Worm (Caenorhabditis elegans) whole organism, early embryonic: ENCODE results near the gene srh-32.

Source experiments
- B0310.2 ChIP-seq: sonication (generic microtip); optimal IDR thresholded peaks from 2 replicates; lab custom pipeline; 2016; ENCODE audit warnings: mild to moderate bottlenecking, missing genetic modification characterization, missing compliant biosample characterization
- F13C5.2 ChIP-seq: sonication (generic microtip); optimal IDR thresholded peaks from 2 replicates; lab custom pipeline; 2017; ENCODE audit warnings: mild to moderate bottlenecking, missing genetic modification characterization, inconsistent platforms, missing compliant biosample characterization
- aly-1 ChIP-seq: sonication (generic microtip); optimal IDR thresholded peaks from 2 replicates; lab custom pipeline; 2016; ENCODE audit warnings: missing genetic modification characterization, missing compliant biosample characterization
- ama-1 ChIP-seq: fragments of 150-350 bp; optimal IDR thresholded peaks from 2 replicates; lab custom pipeline; 2014
- ceh-13 ChIP-seq: fragments of 200-800 bp; sonication (Bioruptor generic); optimal IDR thresholded peaks from 2 replicates; lab custom pipeline; 2018; ENCODE audit warnings: mild to moderate bottlenecking, missing genetic modification characterization, missing compliant biosample characterization
- ceh-36 ChIP-seq: sonication (generic microtip); optimal IDR thresholded peaks from 2 replicates; lab custom pipeline; 2016; ENCODE audit warnings: missing genetic modification characterization, inconsistent platforms, missing compliant biosample characterization
- ets-7 ChIP-seq: sonication (generic microtip); optimal IDR thresholded peaks from 2 replicates; lab custom pipeline; 2016; ENCODE audit warnings: missing genotype, missing genetic modification characterization, missing compliant biosample characterization
- flt-1 ChIP-seq: fragments of 200-800 bp; sonication (Bioruptor generic); IDR thresholded peaks from 2 replicates; pipeline ENCODE4 v1.3.6; 2022; ENCODE audit warnings: missing genetic modification characterization, missing compliant biosample characterization
- hmbx-1 ChIP-seq: sonication (generic microtip); optimal IDR thresholded peaks from 2 replicates; lab custom pipeline; 2016; ENCODE audit warnings: mild to moderate bottlenecking, missing genetic modification characterization, missing compliant biosample characterization
- hmg-4 ChIP-seq: fragments of 200-800 bp; sonication (Bioruptor generic); optimal IDR thresholded peaks from 2 replicates; lab custom pipeline; 2018; ENCODE audit warnings: mild to moderate bottlenecking, missing genetic modification characterization, missing compliant biosample characterization
- hnd-1 ChIP-seq: sonication (generic microtip); optimal IDR thresholded peaks from 2 replicates; lab custom pipeline; 2016; ENCODE audit warnings: missing genetic modification characterization, missing compliant biosample characterization
- pes-1 ChIP-seq: fragments of 200-800 bp; sonication (Bioruptor generic); IDR thresholded peaks from 2 replicates; pipeline ENCODE4 v1.3.6; 2022; ENCODE audit warnings: missing genetic modification reagents, missing genetic modification characterization, missing compliant biosample characterization
- scrt-1 ChIP-seq: fragments of 200-800 bp; sonication (Bioruptor generic); IDR thresholded peaks from 2 replicates; pipeline ENCODE4 v1.3.6; 2022; ENCODE audit warnings: missing genetic modification characterization, missing compliant biosample characterization
- sea-1 ChIP-seq: fragments of 200-800 bp; sonication (Bioruptor generic); conservative IDR thresholded peaks from 2 replicates; pipeline ENCODE4 v1.3.6; 2022; ENCODE audit warnings: missing genetic modification characterization, missing compliant biosample characterization
- tbx-11 ChIP-seq: fragments of 200-800 bp; sonication (Bioruptor generic); IDR thresholded peaks from 2 replicates; pipeline ENCODE4 v1.3.6; 2022; ENCODE audit warnings: missing genetic modification characterization, missing compliant biosample characterization
- tbx-37 ChIP-seq: fragments of 200-800 bp; sonication (Bioruptor generic); conservative IDR thresholded peaks from 2 replicates; pipeline ENCODE4 v1.3.6; 2022; ENCODE audit warnings: missing genetic modification reagents, missing genetic modification characterization, missing compliant biosample characterization
- tra-4 ChIP-seq: sonication (generic microtip); optimal IDR thresholded peaks from 2 replicates; lab custom pipeline; 2017; ENCODE audit warnings: missing genetic modification characterization, missing compliant biosample characterization

Gene srh-32

DNA sequence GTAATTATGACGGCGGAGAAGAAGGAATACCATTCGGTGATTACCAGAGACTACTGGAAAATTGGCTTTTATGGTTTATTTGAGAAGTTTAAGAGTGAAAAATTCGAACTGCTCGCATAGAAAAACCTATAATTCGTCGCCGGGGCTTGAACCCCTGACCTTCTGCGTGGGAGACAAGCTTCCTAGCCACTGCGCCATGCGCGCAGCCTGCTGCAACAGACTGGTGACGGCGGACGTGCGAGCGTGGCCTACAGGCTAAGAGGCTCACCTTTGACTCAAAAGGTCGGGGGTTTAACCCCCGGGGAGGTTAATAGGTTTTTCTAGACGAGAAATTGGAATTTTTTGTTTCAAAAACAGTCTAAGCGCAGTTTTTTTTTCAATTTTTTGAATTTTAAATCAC, 36.6 kb upstream of the srh-32 start:
- TF ChIP-seq sea-1 (GFP tag; lab: Robert Waterston, UW) (0 out of 2 replicates have a peak, but pooled peaks have one; percentile 25), pes-1 (GFP tag; lab: Robert Waterston, UW) (no peak)

DNA sequence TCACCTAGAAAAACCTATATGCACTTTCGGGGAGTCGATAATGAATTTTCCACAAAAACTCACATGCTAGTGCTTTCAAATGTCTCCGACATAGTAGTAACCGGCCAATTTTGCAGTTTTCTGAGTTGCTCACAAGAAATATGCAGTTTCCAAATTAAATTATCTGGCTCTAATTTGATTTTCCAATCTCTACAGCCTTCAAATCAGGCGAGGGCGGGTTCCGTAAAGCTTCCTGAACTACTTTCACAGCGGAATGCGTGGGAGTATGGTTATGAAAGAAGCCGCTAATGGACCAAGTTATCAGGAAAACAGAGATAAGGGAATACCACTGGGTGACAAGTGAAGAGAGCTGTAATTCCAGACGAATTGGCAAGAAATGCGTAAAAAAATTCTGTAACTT, 35.1 kb upstream of the srh-32 start, which contains the start of gene F59A1.11:
F59A1.11 (minus strand) TSS at position 101 of the 400 bp plus-strand sequence.
- no peak for TF ChIP-seq ets-7 (tag; lab: Kevin White, UChicago)

DNA sequence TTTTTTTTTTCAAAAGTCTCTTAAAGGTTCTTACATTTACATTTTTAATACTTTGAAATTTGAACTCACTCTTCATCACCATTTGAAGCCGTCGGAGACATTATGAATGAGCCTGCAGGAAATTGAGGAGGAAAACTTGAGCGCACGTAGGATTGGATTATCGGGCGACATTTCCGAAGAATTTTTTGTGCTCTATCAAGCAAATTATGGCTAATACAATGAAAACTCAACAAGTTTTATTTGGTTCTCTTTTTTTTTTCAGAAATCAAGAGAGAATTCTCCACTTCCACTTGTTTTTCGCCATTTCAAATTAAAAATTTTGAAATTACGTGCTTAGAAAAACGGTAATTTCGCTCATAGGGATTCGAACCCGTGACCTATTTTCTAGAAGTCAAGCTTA, 33.3 kb upstream of the srh-32 start, which contains the start of gene F59A1.12:
F59A1.12 (minus strand) TSS at position 101 of the 400 bp plus-strand sequence.
- TF ChIP-seq tbx-37 (no peak), sea-1 (GFP tag; lab: Robert Waterston, UW) (no peak), scrt-1 (GFP tag; lab: Robert Waterston, UW) (no peak), hmg-4 (GFP tag; lab: Kevin White, UChicago) (no peak), ets-7 (tag; lab: Kevin White, UChicago) (no peak)

DNA sequence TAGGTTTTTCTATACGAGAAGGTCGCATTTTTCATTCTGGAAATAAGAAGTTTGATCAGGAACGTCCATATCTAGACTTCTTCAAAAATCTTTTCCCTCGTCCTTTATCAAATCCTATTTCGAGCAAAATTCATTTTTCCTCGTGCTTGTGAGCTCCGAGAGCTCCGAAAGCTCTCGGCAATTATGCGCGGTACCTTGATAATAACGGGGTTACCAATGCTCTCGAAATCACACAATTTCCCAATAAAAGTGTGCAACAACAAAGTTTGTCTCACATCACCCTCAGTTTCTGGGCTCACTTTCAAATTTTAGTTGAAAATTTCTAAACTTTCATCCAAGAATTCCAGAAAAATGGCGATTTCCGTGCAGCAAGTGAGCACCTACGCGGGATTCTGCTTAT, 32.5 kb upstream of the srh-32 start, which contains the start of gene str-89:
str-89 (plus strand) TSS at position 301 of the 400 bp plus-strand sequence.
- no peak for TF ChIP-seq hmg-4 (GFP tag; lab: Kevin White, UChicago)
- TF ChIP-seq tbx-11 (GFP tag; lab: Robert Waterston, UW) = no peak
- TF ChIP-seq flt-1 (GFP tag; lab: Robert Waterston, UW) = no peak
- no peak for TF ChIP-seq tra-4 (tag; lab: Kevin White, UChicago)
- no peak for TF ChIP-seq F13C5.2
- TF ChIP-seq B0310.2 (tag; lab: Kevin White, UChicago) = no peak
- no peak for TF ChIP-seq aly-1
- no peak for TF ChIP-seq ama-1 (lab: Kevin White, UChicago)
- no peak for TF ChIP-seq ceh-36 (tag; lab: Kevin White, UChicago)
- TF ChIP-seq hmbx-1 = no peak
- TF ChIP-seq hnd-1 (tag; lab: Kevin White, UChicago) = no peak
- TF ChIP-seq sea-1 (GFP tag; lab: Robert Waterston, UW) = no peak
- no peak for TF ChIP-seq tbx-37
- no peak for TF ChIP-seq pes-1 (GFP tag; lab: Robert Waterston, UW)
- TF ChIP-seq scrt-1 (GFP tag; lab: Robert Waterston, UW) = no peak
- no peak for TF ChIP-seq ets-7 (tag; lab: Kevin White, UChicago)
- TF ChIP-seq ceh-13 (GFP tag; lab: Kevin White, UChicago) = no peak

DNA sequence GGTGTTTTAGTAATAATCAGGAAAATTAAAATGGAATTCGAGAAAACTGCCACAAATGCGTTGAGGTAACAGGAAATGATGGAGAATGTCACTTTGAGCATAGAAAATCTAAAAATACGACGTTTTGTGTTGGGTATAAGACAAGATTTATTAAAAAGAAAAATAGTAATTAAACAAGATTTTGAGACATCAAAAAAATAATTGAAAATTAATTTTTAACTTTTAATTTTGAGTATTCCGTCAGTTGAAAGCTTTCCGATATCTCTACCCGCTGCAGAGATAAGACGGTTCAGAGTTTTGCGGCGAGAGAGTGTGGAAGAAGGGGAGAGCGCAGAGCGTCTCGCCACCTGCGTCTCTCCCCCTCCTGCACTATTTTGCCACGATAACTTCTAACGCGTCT, 27.7 kb upstream of the srh-32 start, which contains the start of gene str-93:
str-93 (minus strand) TSS at position 101 of the 400 bp plus-strand sequence.
- TF ChIP-seq flt-1 (GFP tag; lab: Robert Waterston, UW) = no peak
- no peak for TF ChIP-seq hnd-1 (tag; lab: Kevin White, UChicago)
- TF ChIP-seq ets-7 (tag; lab: Kevin White, UChicago) = no peak
- TF ChIP-seq tbx-37 = no peak
- TF ChIP-seq ama-1 (lab: Kevin White, UChicago) = no peak
- TF ChIP-seq tbx-11 (GFP tag; lab: Robert Waterston, UW) = no peak
- TF ChIP-seq ceh-13 (GFP tag; lab: Kevin White, UChicago) = no peak
- no peak for TF ChIP-seq ceh-36 (tag; lab: Kevin White, UChicago)
- TF ChIP-seq aly-1 = no peak
- TF ChIP-seq hmg-4 (GFP tag; lab: Kevin White, UChicago) = no peak
- no peak for TF ChIP-seq sea-1 (GFP tag; lab: Robert Waterston, UW)
- no peak for TF ChIP-seq B0310.2 (tag; lab: Kevin White, UChicago)
- TF ChIP-seq tra-4 (tag; lab: Kevin White, UChicago) = no peak
- TF ChIP-seq F13C5.2 = no peak

DNA sequence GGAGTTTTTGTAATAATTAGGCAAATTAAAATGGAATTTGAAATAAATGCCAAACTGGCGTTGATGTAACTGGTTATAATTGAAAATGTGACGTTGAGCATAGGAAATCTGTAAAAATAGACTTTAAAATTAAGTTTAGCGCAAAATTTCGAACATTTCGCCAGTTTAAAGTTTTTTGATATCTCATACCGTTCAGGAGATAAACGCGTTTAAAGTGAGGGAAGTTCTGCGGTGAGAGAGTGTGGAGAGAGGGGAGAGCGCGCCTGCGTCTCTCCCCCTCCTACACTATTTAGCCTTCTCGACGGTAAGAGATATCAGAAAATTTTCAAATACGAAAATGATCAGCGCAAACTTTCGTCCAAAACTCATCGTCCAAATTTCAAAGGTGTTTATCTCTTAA, 24.5 kb upstream of the srh-32 start, which contains the start of gene str-92:
str-92 (minus strand) TSS at position 101 of the 400 bp plus-strand sequence.
- no peak for TF ChIP-seq F13C5.2

DNA sequence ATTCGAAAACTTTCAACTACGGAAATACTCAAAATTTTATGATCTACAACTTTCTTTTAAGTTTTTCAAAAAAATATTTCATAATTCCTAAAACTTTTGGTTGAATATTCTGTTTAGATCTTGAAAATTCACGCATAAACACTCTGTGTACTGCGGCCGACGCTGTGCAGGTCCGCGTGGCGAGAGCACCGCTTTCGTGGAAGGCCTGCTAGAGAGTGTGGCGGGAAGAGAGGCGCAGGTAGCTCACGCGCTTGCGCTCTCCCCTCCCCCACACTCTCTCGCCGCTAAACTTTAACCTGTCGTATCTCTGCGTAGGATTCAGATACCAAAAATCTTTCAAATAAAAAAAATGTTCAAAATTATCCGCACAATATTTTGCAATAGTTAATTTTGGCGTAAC, 17.7 kb upstream of the srh-32 start:
- TF ChIP-seq F13C5.2 (no peak), flt-1 (GFP tag; lab: Robert Waterston, UW) (no peak), ceh-13 (GFP tag; lab: Kevin White, UChicago) (no peak), pes-1 (GFP tag; lab: Robert Waterston, UW) (no peak), sea-1 (GFP tag; lab: Robert Waterston, UW) (no peak), hmbx-1 (no peak), hmg-4 (GFP tag; lab: Kevin White, UChicago) (no peak), tra-4 (tag; lab: Kevin White, UChicago) (no peak), B0310.2 (tag; lab: Kevin White, UChicago) (no peak), tbx-11 (GFP tag; lab: Robert Waterston, UW) (no peak)

DNA sequence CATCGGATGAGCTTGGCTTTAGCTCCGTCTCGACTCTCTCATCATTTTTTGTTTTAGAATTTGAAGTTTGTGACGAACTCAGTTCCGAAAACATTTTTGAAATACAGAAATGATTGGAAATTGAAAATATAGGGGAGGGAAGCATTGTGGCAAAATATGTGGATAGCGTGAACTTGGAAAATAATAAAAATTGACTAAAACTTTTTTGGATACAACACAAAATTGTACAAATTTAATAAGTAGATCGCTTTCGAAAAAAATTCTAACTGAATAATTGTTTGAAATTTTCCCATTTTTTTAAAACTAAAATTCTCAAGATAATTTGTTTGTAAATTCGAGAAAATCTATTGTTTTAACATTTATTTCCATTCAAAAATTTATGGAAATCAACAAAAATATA, 17.2 kb upstream of the srh-32 start, which contains the start of gene F59A1.15:
F59A1.15 (minus strand) TSS at position 101 of the 400 bp plus-strand sequence.
- TF ChIP-seq ama-1 (lab: Kevin White, UChicago) = no peak
- no peak for TF ChIP-seq flt-1 (GFP tag; lab: Robert Waterston, UW)
- no peak for TF ChIP-seq tbx-37
- no peak for TF ChIP-seq pes-1 (GFP tag; lab: Robert Waterston, UW)
- no peak for TF ChIP-seq sea-1 (GFP tag; lab: Robert Waterston, UW)

DNA sequence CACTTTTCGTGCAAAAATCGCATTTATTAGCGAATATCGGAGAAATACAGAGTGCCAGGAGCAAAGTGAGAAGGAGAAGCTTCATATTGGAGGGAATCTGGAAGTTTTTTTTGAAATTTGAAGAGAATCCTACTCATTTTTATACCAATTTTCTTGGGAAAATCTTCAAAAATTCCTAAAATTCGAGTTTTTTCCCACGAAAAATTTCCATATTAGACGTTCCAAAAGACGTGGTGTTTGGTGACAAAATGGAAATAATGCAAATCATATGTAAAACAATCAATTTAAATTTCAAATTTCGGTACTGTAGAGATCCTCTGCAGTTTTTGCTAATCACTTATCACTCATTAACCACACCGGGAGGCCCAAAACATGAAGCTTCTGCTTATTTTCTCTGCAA, 16.2 kb upstream of the srh-32 start, which contains the start of the genes F59A1.16 and F59A1.6:
F59A1.16 (minus strand) TSS at position 101 of the 400 bp plus-strand sequence.
F59A1.6 (plus strand) TSS at position 285 of the 400 bp plus-strand sequence.
- no peak for TF ChIP-seq tbx-11 (GFP tag; lab: Robert Waterston, UW)
- TF ChIP-seq pes-1 (GFP tag; lab: Robert Waterston, UW) = no peak
- TF ChIP-seq hmg-4 (GFP tag; lab: Kevin White, UChicago) = no peak
- TF ChIP-seq hmbx-1 = no peak
- no peak for TF ChIP-seq hnd-1 (tag; lab: Kevin White, UChicago)
- no peak for TF ChIP-seq tbx-37
- no peak for TF ChIP-seq ceh-13 (GFP tag; lab: Kevin White, UChicago)
- no peak for TF ChIP-seq B0310.2 (tag; lab: Kevin White, UChicago)
- no peak for TF ChIP-seq flt-1 (GFP tag; lab: Robert Waterston, UW)
- TF ChIP-seq ama-1 (lab: Kevin White, UChicago) = no peak
- TF ChIP-seq aly-1 = no peak
- TF ChIP-seq F13C5.2 = no peak
